Fruit fly (Drosophila melanogaster) whole organism, embryonic: Measurements from ENCODE around the gene APC4.

ENCODE experiments used
- Blimp-1 ChIP-seq: fragments of 200-800 bp; sonication (Bioruptor generic); optimal IDR thresholded peaks from 3 replicates; lab custom pipeline; 2018; ENCODE audit warnings: missing biosample characterization, missing genetic modification characterization, mild to moderate bottlenecking, moderate library complexity, missing genetic modification reagents
- CG10147 ChIP-seq: fragments of 200-800 bp; sonication (Bioruptor generic); optimal IDR thresholded peaks from 2 replicates; lab custom pipeline; 2019; ENCODE audit warnings: missing biosample characterization, mild to moderate bottlenecking, missing genetic modification characterization, moderate library complexity
- CG10431 ChIP-seq: fragments of 200-800 bp; sonication (Bioruptor generic); optimal IDR thresholded peaks from 3 replicates; lab custom pipeline; 2018; ENCODE audit warnings: missing biosample characterization, mild to moderate bottlenecking, missing genetic modification characterization
- CG11398 ChIP-seq: fragments of 200-800 bp; sonication (Bioruptor generic); optimal IDR thresholded peaks from 2 replicates; lab custom pipeline; 2016; ENCODE audit warnings: missing biosample characterization, missing genetic modification characterization
- CG12219 ChIP-seq: fragments of 200-800 bp; sonication (Bioruptor generic); optimal IDR thresholded peaks from 3 replicates; lab custom pipeline; 2018; ENCODE audit warnings: missing biosample characterization, mild to moderate bottlenecking, missing genetic modification characterization
- CG16779 ChIP-seq: fragments of 200-800 bp; sonication (Bioruptor generic); IDR thresholded peaks from 2 replicates; pipeline ENCODE4 v1.3.6; 2022; ENCODE audit warnings: missing biosample characterization, missing genetic modification characterization
- CG17328 ChIP-seq: fragments of 200-800 bp; sonication (Bioruptor generic); IDR thresholded peaks from 2 replicates; pipeline ENCODE4 v1.3.6; 2022; ENCODE audit warnings: missing biosample characterization, missing genetic modification characterization
- CG17361 ChIP-seq: fragments of 200-800 bp; sonication (Bioruptor generic); IDR thresholded peaks from 3 replicates; pipeline ENCODE4 v1.3.6; 2022; ENCODE audit warnings: missing biosample characterization, missing genetic modification characterization
- CG17385 ChIP-seq: fragments of 200-800 bp; sonication (Bioruptor generic); optimal IDR thresholded peaks from 3 replicates; lab custom pipeline; 2018; ENCODE audit warnings: missing biosample characterization, mild to moderate bottlenecking, missing genetic modification characterization
- CG30403 ChIP-seq: fragments of 200-800 bp; sonication (Bioruptor generic); optimal IDR thresholded peaks from 3 replicates; lab custom pipeline; 2016; ENCODE audit warnings: missing biosample characterization, missing genetic modification characterization
- CG3281 ChIP-seq: fragments of 200-800 bp; sonication (Bioruptor generic); optimal IDR thresholded peaks from 3 replicates; lab custom pipeline; 2017; ENCODE audit warnings: missing biosample characterization, mild to moderate bottlenecking, missing genetic modification characterization
- CG33213 ChIP-seq: fragments of 200-800 bp; sonication (Bioruptor generic); optimal IDR thresholded peaks from 3 replicates; lab custom pipeline; 2016; ENCODE audit warnings: missing biosample characterization, missing genetic modification characterization
- CG4404 ChIP-seq: fragments of 200-800 bp; sonication (Bioruptor generic); IDR thresholded peaks from 2 replicates; pipeline ENCODE4 v1.3.6; 2022; ENCODE audit warnings: missing biosample characterization, missing genetic modification characterization
- CG7372 ChIP-seq: fragments of 200-800 bp; sonication (Bioruptor generic); IDR thresholded peaks from 2 replicates; pipeline ENCODE4 v1.3.6; 2022; ENCODE audit warnings: missing biosample characterization, missing genetic modification characterization
- CG8478 ChIP-seq: fragments of >200 bp; optimal IDR thresholded peaks from 2 replicates; lab custom pipeline; 2018
- CTCF ChIP-seq: fragments of 200-800 bp; sonication (Bioruptor generic); optimal IDR thresholded peaks from 2 replicates; lab custom pipeline; 2017; ENCODE audit warnings: missing biosample characterization, mild to moderate bottlenecking, missing genetic modification characterization, moderate library complexity
- CoRest ChIP-seq: fragments of 200-800 bp; sonication (Bioruptor generic); optimal IDR thresholded peaks from 3 replicates; lab custom pipeline; 2018; ENCODE audit warnings: missing biosample characterization, mild to moderate bottlenecking, missing genetic modification characterization, moderate library complexity
- D ChIP-seq, 2 experiments: fragments of 200-800 bp in 1 of 2; fragments of >200 bp in 1 of 2; sonication (Bioruptor generic) in 1 of 2; optimal IDR thresholded peaks; 2 replicates in 1 of 2; 3 replicates in 1 of 2; lab custom pipeline; 2017; ENCODE audit warnings: mild to moderate bottlenecking in 1 of 2, missing biosample characterization in 1 of 2, missing genetic modification characterization in 1 of 2, missing genetic modification reagents in 1 of 2
- Doc2 ChIP-seq: fragments of 200-800 bp; sonication (Bioruptor generic); IDR thresholded peaks from 2 replicates; pipeline ENCODE4 v1.3.6; 2022; ENCODE audit warnings: missing biosample characterization, missing genetic modification characterization
- Gsc ChIP-seq: fragments of 200-800 bp; sonication (Bioruptor generic); IDR thresholded peaks from 2 replicates; pipeline ENCODE4 v1.3.6; 2022; ENCODE audit warnings: missing biosample characterization, missing genetic modification characterization
- Hr39 ChIP-seq: fragments of >200 bp; optimal IDR thresholded peaks from 2 replicates; lab custom pipeline; 2017
- Hr51 ChIP-seq, 2 experiments: fragments of 200-800 bp; sonication (Bioruptor generic); optimal IDR thresholded peaks; 2 replicates in 1 of 2; 3 replicates in 1 of 2; lab custom pipeline; 2016 to 2018; ENCODE audit warnings: missing biosample characterization in 2 of 2, missing genetic modification characterization in 2 of 2, mild to moderate bottlenecking in 1 of 2, moderate library complexity in 1 of 2
- Hsf ChIP-seq: fragments of 200-800 bp; sonication (Bioruptor generic); optimal IDR thresholded peaks from 3 replicates; lab custom pipeline; 2016; ENCODE audit warnings: missing biosample characterization, missing genetic modification characterization
- Jarid2 ChIP-seq: fragments of 200-800 bp; sonication (Bioruptor generic); optimal IDR thresholded peaks from 3 replicates; lab custom pipeline; 2017; ENCODE audit warnings: mild to moderate bottlenecking, missing biosample characterization, missing genetic modification reagents, missing genetic modification characterization
- Max ChIP-seq: fragments of 200-800 bp; sonication (Bioruptor generic); optimal IDR thresholded peaks from 2 replicates; lab custom pipeline; 2016; ENCODE audit warnings: missing biosample characterization, mild to moderate bottlenecking, missing genetic modification characterization
- Med ChIP-seq: fragments of 200-800 bp; sonication (Bioruptor generic); peaks from one replicate; lab custom pipeline; 2016; ENCODE audit warnings: missing biosample characterization, missing genetic modification characterization, mild to moderate bottlenecking, inconsistent platforms, moderate library complexity
- Myb ChIP-seq: fragments of 200-800 bp; sonication (Bioruptor generic); optimal IDR thresholded peaks from 2 replicates; lab custom pipeline; 2016; ENCODE audit warnings: missing biosample characterization, missing genetic modification characterization
- Rfx ChIP-seq: fragments of 200-800 bp; sonication (Bioruptor generic); IDR thresholded peaks from 2 replicates; pipeline ENCODE4 v1.3.6; 2022; ENCODE audit warnings: missing biosample characterization, missing genetic modification characterization
- Sox100B ChIP-seq: fragments of 200-800 bp; sonication (Bioruptor generic); optimal IDR thresholded peaks from 3 replicates; lab custom pipeline; 2018; ENCODE audit warnings: missing biosample characterization, mild to moderate bottlenecking, missing genetic modification characterization
- Xbp1 ChIP-seq: fragments of 200-800 bp; sonication (Bioruptor generic); optimal IDR thresholded peaks from 3 replicates; lab custom pipeline; 2016; ENCODE audit warnings: missing biosample characterization, mild to moderate bottlenecking, missing genetic modification characterization
- Xrp1 ChIP-seq: fragments of 200-800 bp; sonication (Bioruptor generic); IDR thresholded peaks from 2 replicates; pipeline ENCODE4 v1.3.6; 2022; ENCODE audit warnings: missing biosample characterization, missing genetic modification characterization
- ap ChIP-seq: fragments of 200-800 bp; sonication (Bioruptor generic); IDR thresholded peaks from 2 replicates; pipeline ENCODE4 v1.3.6; 2022; ENCODE audit warnings: missing biosample characterization, missing genetic modification characterization
- cas ChIP-seq: fragments of 200-800 bp; sonication (Bioruptor generic); IDR thresholded peaks from 2 replicates; pipeline ENCODE4 v1.3.6; 2022; ENCODE audit warnings: missing biosample characterization, missing genetic modification characterization
- cg ChIP-seq: fragments of 200-800 bp; sonication (Bioruptor generic); optimal IDR thresholded peaks from 3 replicates; lab custom pipeline; 2019; ENCODE audit warnings: missing biosample characterization, mild to moderate bottlenecking, missing genetic modification characterization, moderate library complexity
- chinmo ChIP-seq: fragments of 200-800 bp; sonication (Bioruptor generic); IDR thresholded peaks from 4 replicates; pipeline ENCODE4 v1.3.6; 2022; ENCODE audit warnings: missing biosample characterization, missing genetic modification characterization; ENCODE audit not compliant: partially characterized antibody
- dpn ChIP-seq, 2 experiments: fragments of 200-800 bp; sonication (Bioruptor generic); optimal IDR thresholded peaks; 3 replicates each; lab custom pipeline; 2016; ENCODE audit warnings: missing biosample characterization in 2 of 2, missing genetic modification characterization in 2 of 2
- fd64A ChIP-seq: fragments of 200-800 bp; sonication (Bioruptor generic); optimal IDR thresholded peaks from 3 replicates; lab custom pipeline; 2018; ENCODE audit warnings: missing biosample characterization, mild to moderate bottlenecking, missing genetic modification characterization
- fru ChIP-seq: fragments of >200 bp; optimal IDR thresholded peaks from 2 replicates; lab custom pipeline; 2017
- hbn ChIP-seq: fragments of 200-800 bp; sonication (Bioruptor generic); IDR thresholded peaks from 2 replicates; pipeline ENCODE4 v1.3.6; 2022; ENCODE audit warnings: missing biosample characterization, missing genetic modification characterization; ENCODE audit not compliant: partially characterized antibody
- jigr1 ChIP-seq: fragments of 200-800 bp; sonication (Bioruptor generic); IDR thresholded peaks from 3 replicates; pipeline ENCODE4 v1.3.6; 2022; ENCODE audit warnings: missing biosample characterization, missing genetic modification characterization
- klu ChIP-seq: fragments of 200-800 bp; sonication (Bioruptor generic); IDR thresholded peaks from 2 replicates; pipeline ENCODE4 v1.3.6; 2022; ENCODE audit warnings: missing biosample characterization, missing genetic modification characterization
- kni ChIP-seq: fragments of 200-800 bp; sonication (Bioruptor generic); optimal IDR thresholded peaks from 3 replicates; lab custom pipeline; 2017; ENCODE audit warnings: mild to moderate bottlenecking, missing biosample characterization, missing genetic modification reagents, missing genetic modification characterization
- lbe ChIP-seq: fragments of 200-800 bp; sonication (Bioruptor generic); optimal IDR thresholded peaks from 2 replicates; lab custom pipeline; 2016; ENCODE audit warnings: missing biosample characterization, mild to moderate bottlenecking, missing genetic modification characterization
- luna ChIP-seq: fragments of 200-800 bp; sonication (Bioruptor generic); optimal IDR thresholded peaks from 2 replicates; lab custom pipeline; 2016; ENCODE audit warnings: missing biosample characterization, missing genetic modification characterization
- odd ChIP-seq: fragments of 200-800 bp; sonication (Bioruptor generic); optimal IDR thresholded peaks from 2 replicates; lab custom pipeline; 2017; ENCODE audit warnings: missing biosample characterization, mild to moderate bottlenecking, missing genetic modification characterization
- otp ChIP-seq: fragments of 200-800 bp; sonication (Bioruptor generic); IDR thresholded peaks from 3 replicates; pipeline ENCODE4, ENCODE4 v1.3.6; 2022; ENCODE audit warnings: missing biosample characterization, missing genetic modification characterization
- pita ChIP-seq: fragments of 200-800 bp; sonication (Bioruptor generic); optimal IDR thresholded peaks from 2 replicates; lab custom pipeline; 2017; ENCODE audit warnings: missing biosample characterization, mild to moderate bottlenecking, missing genetic modification characterization
- scrt ChIP-seq: fragments of 200-800 bp; sonication (Bioruptor generic); optimal IDR thresholded peaks from 2 replicates; lab custom pipeline; 2018; ENCODE audit warnings: missing biosample characterization, mild to moderate bottlenecking, missing genetic modification characterization, moderate library complexity
- sens-2 ChIP-seq: fragments of 200-800 bp; sonication (Bioruptor generic); IDR thresholded peaks from 2 replicates; pipeline ENCODE4 v1.3.6; 2022; ENCODE audit warnings: missing biosample characterization, missing genetic modification characterization
- zen2 ChIP-seq: fragments of 200-800 bp; sonication (Bioruptor generic); IDR thresholded peaks from 3 replicates; pipeline ENCODE4 v1.3.6; 2022; ENCODE audit warnings: missing biosample characterization, missing genetic modification characterization; ENCODE audit not compliant: partially characterized antibody
- zf30C ChIP-seq: fragments of 200-800 bp; sonication (Bioruptor generic); optimal IDR thresholded peaks from 3 replicates; lab custom pipeline; 2018; ENCODE audit warnings: missing biosample characterization, mild to moderate bottlenecking, missing genetic modification characterization

The APC4 gene

DNA sequence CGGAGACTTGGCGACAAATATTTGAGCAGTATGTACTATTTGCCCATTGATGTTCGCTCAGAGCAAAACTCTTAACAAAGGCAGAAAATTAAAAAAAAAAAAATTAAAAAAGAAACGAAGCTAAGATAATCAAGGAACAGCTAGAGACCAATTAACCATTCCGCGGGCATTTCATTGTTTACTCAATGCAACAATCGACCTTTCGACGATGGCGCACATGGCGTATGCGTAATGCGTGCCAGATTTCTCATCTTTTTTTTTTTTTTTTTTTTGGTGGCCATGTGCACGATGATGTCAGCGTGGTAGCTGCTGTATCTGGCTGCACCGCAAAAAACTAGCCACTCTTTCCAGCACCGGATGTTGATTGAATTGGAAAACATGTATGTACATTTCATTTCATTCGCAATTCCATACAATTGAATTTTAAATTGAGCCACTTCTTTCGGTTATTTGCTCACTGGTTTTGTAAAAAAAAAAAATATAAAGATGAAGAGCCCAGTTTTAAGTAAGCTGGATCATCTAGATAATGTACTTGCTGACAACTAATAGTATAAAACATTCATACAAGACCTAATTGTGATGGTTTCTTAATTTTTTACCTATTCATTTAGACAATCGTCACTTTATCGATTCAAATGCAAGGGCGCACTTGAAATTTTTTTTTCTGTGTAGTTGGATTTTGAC is 6.9 kb upstream of the APC4 start:
- TF ChIP-seq zf30C (GFP tag; lab: Kevin White, UChicago) = no peak
- TF ChIP-seq CG12219 = no peak
- TF ChIP-seq fru = no peak
- TF ChIP-seq CG3281 = no peak
- no peak for TF ChIP-seq Myb (GFP tag; lab: Kevin White, UChicago)
- TF ChIP-seq kni (GFP tag; lab: Kevin White, UChicago) = no peak
- no peak for TF ChIP-seq fd64A (GFP tag; lab: Kevin White, UChicago)
- TF ChIP-seq CG30403 (GFP tag; lab: Kevin White, UChicago) = peak; percentile 32
- TF ChIP-seq Hr39 = no peak
- TF ChIP-seq CG10147 (GFP tag; lab: Kevin White, UChicago) = no peak
- no peak for TF ChIP-seq Gsc (GFP tag; lab: Robert Waterston, UW)
- peak; percentile 26 for TF ChIP-seq Blimp-1
- no peak for TF ChIP-seq ap (GFP tag; lab: Robert Waterston, UW)
- TF ChIP-seq pita (GFP tag; lab: Kevin White, UChicago) = no peak
- peak in 1 of 2 experiments; percentile 29 for TF ChIP-seq Hr51 (GFP tag; optimal IDR thresholded peaks at IDR 0.05; lab: Kevin White, UChicago)
- TF ChIP-seq odd (GFP tag; lab: Kevin White, UChicago) = peak; percentile 2
- no peak for TF ChIP-seq sens-2
- TF ChIP-seq CG8478 (lab: Kevin White, UChicago) = no peak
- no peak for TF ChIP-seq Max (GFP tag; lab: Kevin White, UChicago)
- TF ChIP-seq CG4404 (GFP tag; lab: Robert Waterston, UW) = no peak
- TF ChIP-seq CG17328 (GFP tag; lab: Robert Waterston, UW) = no peak
- no peak for TF ChIP-seq Doc2 (GFP tag; lab: Robert Waterston, UW)
- no peak for TF ChIP-seq CG11398 (GFP tag; lab: Kevin White, UChicago)
- no peak for TF ChIP-seq D (optimal IDR thresholded peaks at IDR 0.05; lab: Kevin White, UChicago)
- TF ChIP-seq D (GFP tag; optimal IDR thresholded peaks at IDR 0.05; lab: Kevin White, UChicago) = peak; percentile 22
- peak; percentile 50; the same call in 1 of the 3 replicates for TF ChIP-seq CG17361 (GFP tag; lab: Robert Waterston, UW)
- peak; percentile 30 for TF ChIP-seq CG17385 (GFP tag; lab: Kevin White, UChicago)
- TF ChIP-seq CTCF = no peak
- no peak for TF ChIP-seq lbe (GFP tag; lab: Kevin White, UChicago)
- no peak for TF ChIP-seq cas (GFP tag; lab: Robert Waterston, UW)
- TF ChIP-seq CG33213 (GFP tag; lab: Kevin White, UChicago) = no peak
- TF ChIP-seq cg (GFP tag; lab: Kevin White, UChicago) = no peak
- TF ChIP-seq CG10431 (GFP tag; lab: Kevin White, UChicago) = no peak
- TF ChIP-seq hbn (GFP tag; lab: Robert Waterston, UW) = no peak
- no peak for TF ChIP-seq Jarid2 (GFP tag; lab: Kevin White, UChicago)
- TF ChIP-seq CG16779 = no peak
- no peak for TF ChIP-seq luna (GFP tag; lab: Kevin White, UChicago)
- TF ChIP-seq CoRest (tag; lab: Kevin White, UChicago) = peak; percentile 15
- 0 out of 2 replicates have a peak, but pooled peaks have one; percentile 5 for TF ChIP-seq Xrp1 (GFP tag; lab: Robert Waterston, UW)
- no peak for TF ChIP-seq scrt (GFP tag; lab: Kevin White, UChicago)
- no peak for TF ChIP-seq Hsf (GFP tag; lab: Kevin White, UChicago)
- TF ChIP-seq CG7372 (GFP tag; lab: Robert Waterston, UW) = peak; percentile 33; the same call in 1 of the 2 replicates
- TF ChIP-seq jigr1 (GFP tag; lab: Robert Waterston, UW) = no peak
- peak; percentile 51; the same call in 1 of the 4 replicates for TF ChIP-seq chinmo
- TF ChIP-seq Xbp1 = peak; percentile 12
- TF ChIP-seq zen2 = no peak
- TF ChIP-seq otp (GFP tag; lab: Robert Waterston, UW) = no peak
- TF ChIP-seq Sox100B (GFP tag; lab: Kevin White, UChicago) = peak; percentile 57
- TF ChIP-seq Rfx (GFP tag; lab: Robert Waterston, UW) = no peak
- no peak for TF ChIP-seq klu (GFP tag; lab: Robert Waterston, UW)
- peak; percentile 73 for TF ChIP-seq Med (GFP tag; lab: Kevin White, UChicago)
- no peak for TF ChIP-seq dpn (GFP tag; optimal IDR thresholded peaks at IDR 0.05; lab: Kevin White, UChicago)
